Worm (Caenorhabditis elegans) whole organism, L4 larva: ENCODE measurements around the gene gtf-2E2.

Source experiments
- D1046.2 ChIP-seq: fragments of 200-800 bp; sonication (Bioruptor generic); IDR thresholded peaks from 2 replicates; pipeline ENCODE4 v1.3.6; 2022; ENCODE audit warnings: missing genetic modification characterization, missing compliant biosample characterization
- F10B5.3 ChIP-seq: sonication (generic microtip); optimal IDR thresholded peaks from 2 replicates; lab custom pipeline; 2016; ENCODE audit warnings: mild to moderate bottlenecking, missing genetic modification characterization, missing compliant biosample characterization
- F26F4.8 ChIP-seq: fragments of 200-800 bp; sonication (Bioruptor generic); conservative IDR thresholded peaks from 2 replicates; pipeline ENCODE4 v1.3.6; 2022; ENCODE audit warnings: missing genetic modification characterization, missing compliant biosample characterization
- F37D6.2 ChIP-seq: sonication (generic microtip); optimal IDR thresholded peaks from 2 replicates; lab custom pipeline; 2016; ENCODE audit warnings: mild to moderate bottlenecking, missing genetic modification characterization, missing compliant biosample characterization
- T26A8.4 ChIP-seq: fragments of 200-800 bp; sonication (Bioruptor generic); IDR thresholded peaks from 2 replicates; pipeline ENCODE4 v1.3.6; 2022; ENCODE audit warnings: missing genetic modification characterization, missing compliant biosample characterization
- Y105C5A.15 ChIP-seq: fragments of 200-800 bp; sonication (Bioruptor generic); IDR thresholded peaks from 2 replicates; pipeline ENCODE4 v1.3.6; 2022; ENCODE audit warnings: missing genetic modification characterization, missing compliant biosample characterization
- Y5F2A.4 ChIP-seq: fragments of 200-800 bp; sonication (Bioruptor generic); optimal IDR thresholded peaks from 2 replicates; lab custom pipeline; 2018; ENCODE audit warnings: mild to moderate bottlenecking, missing genetic modification characterization, missing compliant biosample characterization
- Y75B8A.6 ChIP-seq: fragments of 200-800 bp; sonication (Bioruptor generic); IDR thresholded peaks from 2 replicates; pipeline ENCODE4 v1.3.6; 2022; ENCODE audit warnings: missing genetic modification reagents, missing genetic modification characterization, missing compliant biosample characterization
- ZK337.2 ChIP-seq: fragments of 200-800 bp; sonication (Bioruptor generic); IDR thresholded peaks from 2 replicates; pipeline ENCODE4 v1.3.6; 2022; ENCODE audit warnings: missing genetic modification reagents, missing genetic modification characterization, missing compliant biosample characterization
- aha-1 ChIP-seq: fragments of 150-350 bp; peaks from one replicate; lab custom pipeline; 2014; ENCODE audit warnings: missing biosample characterization, missing genetic modification characterization
- attf-4 ChIP-seq: sonication (generic microtip); optimal IDR thresholded peaks from 3 replicates; lab custom pipeline; 2017; ENCODE audit warnings: missing biosample characterization, missing genetic modification characterization
- ceh-28 ChIP-seq: fragments of 150-350 bp; optimal IDR thresholded peaks from 2 replicates; lab custom pipeline; 2014; ENCODE audit warnings: missing biosample characterization, missing genetic modification reagents, missing genetic modification characterization
- ceh-32 ChIP-seq: sonication (generic microtip); optimal IDR thresholded peaks from 2 replicates; lab custom pipeline; 2016; ENCODE audit warnings: mild to moderate bottlenecking, missing genetic modification characterization, missing compliant biosample characterization; ENCODE audit not compliant: poor library complexity
- cey-2 ChIP-seq: sonication (generic microtip); optimal IDR thresholded peaks from 3 replicates; lab custom pipeline; 2017; ENCODE audit warnings: missing genetic modification characterization, mild to moderate bottlenecking, missing compliant biosample characterization, antibody characterized with exemption, borderline replicate concordance; ENCODE audit not compliant: insufficient read depth
- daf-12 ChIP-seq: fragments of 150-350 bp; optimal IDR thresholded peaks from 2 replicates; lab custom pipeline; 2014; ENCODE audit warnings: missing biosample characterization, missing genetic modification reagents, missing genetic modification characterization
- daf-16 ChIP-seq, 3 experiments: sonication (generic microtip); optimal IDR thresholded peaks; 2 replicates each; lab custom pipeline; 2016 to 2017; ENCODE audit warnings: missing genetic modification characterization in 3 of 3, missing genetic modification reagents in 3 of 3, mild to moderate bottlenecking in 2 of 3, missing compliant biosample characterization in 2 of 3, missing biosample characterization in 1 of 3, moderate library complexity in 1 of 3
- daf-8 ChIP-seq: fragments of 200-800 bp; sonication (Bioruptor generic); IDR thresholded peaks from 2 replicates; pipeline ENCODE4 v1.3.6; 2022; ENCODE audit warnings: missing genetic modification characterization, missing compliant biosample characterization
- dmd-8 ChIP-seq: fragments of 200-800 bp; sonication (Bioruptor generic); IDR thresholded peaks from 2 replicates; pipeline ENCODE4 v1.3.6; 2022; ENCODE audit warnings: missing genetic modification characterization, missing compliant biosample characterization
- dpl-1 ChIP-seq: fragments of 150-350 bp; optimal IDR thresholded peaks from 2 replicates; lab custom pipeline; 2014; ENCODE audit warnings: missing biosample characterization, missing genetic modification reagents, missing genetic modification characterization
- dve-1 ChIP-seq: sonication (generic microtip); optimal IDR thresholded peaks from 2 replicates; lab custom pipeline; 2017; ENCODE audit warnings: antibody characterized with exemption, mild to moderate bottlenecking, missing genetic modification characterization, missing compliant biosample characterization; ENCODE audit not compliant: insufficient read depth
- egl-43 ChIP-seq: fragments of 200-800 bp; sonication (Bioruptor generic); IDR thresholded peaks from 2 replicates; pipeline ENCODE4 v1.3.6; 2022; ENCODE audit warnings: missing genetic modification reagents, missing genetic modification characterization, missing compliant biosample characterization
- fkh-10 ChIP-seq: fragments of 150-350 bp; optimal IDR thresholded peaks from 2 replicates; lab custom pipeline; 2014; ENCODE audit warnings: missing biosample characterization, missing genetic modification reagents, missing genetic modification characterization
- hlh-11 ChIP-seq: fragments of 200-800 bp; sonication (Bioruptor generic); optimal IDR thresholded peaks from 2 replicates; lab custom pipeline; 2018; ENCODE audit warnings: mild to moderate bottlenecking, missing genetic modification characterization, missing compliant biosample characterization
- hlh-30 ChIP-seq: sonication (generic microtip); optimal IDR thresholded peaks from 2 replicates; lab custom pipeline; 2017; ENCODE audit warnings: antibody characterized with exemption, mild to moderate bottlenecking, missing genetic modification characterization, missing compliant biosample characterization; ENCODE audit not compliant: insufficient read depth
- jun-1 ChIP-seq: fragments of 150-350 bp; optimal IDR thresholded peaks from 2 replicates; lab custom pipeline; 2014; ENCODE audit warnings: missing biosample characterization, missing genetic modification reagents, missing genetic modification characterization
- lin-1 ChIP-seq: fragments of 200-800 bp; sonication (Bioruptor generic); IDR thresholded peaks from 2 replicates; pipeline ENCODE4 v1.3.6; 2022; ENCODE audit warnings: missing genetic modification reagents, missing genetic modification characterization, missing compliant biosample characterization
- lin-15B ChIP-seq: fragments of 150-350 bp; sonication (generic microtip); optimal IDR thresholded peaks from 3 replicates; lab custom pipeline; 2014; ENCODE audit warnings: missing biosample characterization, missing genetic modification characterization
- lir-3 ChIP-seq: sonication (generic microtip); optimal IDR thresholded peaks from 2 replicates; lab custom pipeline; 2016; ENCODE audit warnings: mild to moderate bottlenecking, missing genetic modification characterization, missing compliant biosample characterization
- lsy-2 ChIP-seq, 2 experiments: fragments of 150-350 bp in 1 of 2; sonication (generic microtip) in 1 of 2; optimal IDR thresholded peaks; 2 replicates each; lab custom pipeline; 2014 to 2017; ENCODE audit warnings: missing biosample characterization in 2 of 2, missing genetic modification characterization in 2 of 2
- mdt-29 ChIP-seq: fragments of 200-800 bp; sonication (Bioruptor generic); IDR thresholded peaks from 2 replicates; pipeline ENCODE4 v1.3.6; 2022; ENCODE audit warnings: missing genetic modification reagents, missing genetic modification characterization, missing compliant biosample characterization
- mep-1 ChIP-seq: fragments of 150-350 bp; sonication (generic microtip); optimal IDR thresholded peaks from 3 replicates; lab custom pipeline; 2014; ENCODE audit warnings: missing biosample characterization, missing genetic modification characterization
- mes-2 ChIP-seq: sonication (generic microtip); optimal IDR thresholded peaks from 2 replicates; lab custom pipeline; 2016; ENCODE audit warnings: missing genotype, mild to moderate bottlenecking, missing genetic modification characterization, missing compliant biosample characterization; ENCODE audit not compliant: poor library complexity, severe bottlenecking
- mxl-2 ChIP-seq: fragments of 200-800 bp; sonication (Bioruptor generic); conservative IDR thresholded peaks from 2 replicates; pipeline ENCODE4 v1.3.6; 2022; ENCODE audit warnings: missing genetic modification reagents, missing genetic modification characterization, missing compliant biosample characterization
- nhr-102 ChIP-seq: sonication (generic microtip); optimal IDR thresholded peaks from 2 replicates; lab custom pipeline; 2016; ENCODE audit warnings: mild to moderate bottlenecking, missing genetic modification characterization, moderate library complexity, missing compliant biosample characterization
- nhr-28 ChIP-seq: fragments of 150-350 bp; optimal IDR thresholded peaks from 2 replicates; lab custom pipeline; 2014; ENCODE audit warnings: missing biosample characterization, missing genetic modification characterization
- nhr-48 ChIP-seq: sonication (generic microtip); optimal IDR thresholded peaks from 2 replicates; lab custom pipeline; 2016; ENCODE audit warnings: mild to moderate bottlenecking, missing genetic modification characterization, missing compliant biosample characterization
- nhr-6 ChIP-seq: fragments of 150-350 bp; optimal IDR thresholded peaks from 2 replicates; lab custom pipeline; 2014; ENCODE audit warnings: missing biosample characterization, missing genetic modification characterization
- nhr-76 ChIP-seq: fragments of 150-350 bp; optimal IDR thresholded peaks from 2 replicates; lab custom pipeline; 2014; ENCODE audit warnings: missing biosample characterization, missing genetic modification characterization
- snpc-1.2 ChIP-seq: fragments of 200-800 bp; sonication (Bioruptor generic); IDR thresholded peaks from 2 replicates; pipeline ENCODE4 v1.3.6; 2022; ENCODE audit warnings: missing genetic modification reagents, missing genetic modification characterization, missing compliant biosample characterization
- spr-1 ChIP-seq: sonication (generic microtip); optimal IDR thresholded peaks from 2 replicates; lab custom pipeline; 2016; ENCODE audit warnings: mild to moderate bottlenecking, missing genetic modification characterization, missing compliant biosample characterization
- tra-1 ChIP-seq: fragments of 200-800 bp; sonication (Bioruptor generic); IDR thresholded peaks from 2 replicates; pipeline ENCODE4 v1.3.6; 2022; ENCODE audit warnings: missing genetic modification reagents, missing genetic modification characterization, missing compliant biosample characterization
- unc-62 ChIP-seq, 3 experiments: fragments of 150-350 bp in 1 of 3; sonication (generic microtip); optimal IDR thresholded peaks in 2 of 3; peaks in 1 of 3; 1 replicate in 1 of 3; 2 replicates in 2 of 3; lab custom pipeline; 2014 to 2017; ENCODE audit warnings: missing biosample characterization in 3 of 3, missing genetic modification characterization in 3 of 3, missing genetic modification reagents in 3 of 3, missing genotype in 1 of 3
- zfp-2 ChIP-seq: sonication (generic microtip); optimal IDR thresholded peaks from 2 replicates; lab custom pipeline; 2016; ENCODE audit warnings: mild to moderate bottlenecking, missing genetic modification characterization, missing compliant biosample characterization
- ztf-11 ChIP-seq: fragments of 150-350 bp; optimal IDR thresholded peaks from 2 replicates; lab custom pipeline; 2014; ENCODE audit warnings: missing biosample characterization, missing genetic modification characterization

The gtf-2E2 gene

DNA sequence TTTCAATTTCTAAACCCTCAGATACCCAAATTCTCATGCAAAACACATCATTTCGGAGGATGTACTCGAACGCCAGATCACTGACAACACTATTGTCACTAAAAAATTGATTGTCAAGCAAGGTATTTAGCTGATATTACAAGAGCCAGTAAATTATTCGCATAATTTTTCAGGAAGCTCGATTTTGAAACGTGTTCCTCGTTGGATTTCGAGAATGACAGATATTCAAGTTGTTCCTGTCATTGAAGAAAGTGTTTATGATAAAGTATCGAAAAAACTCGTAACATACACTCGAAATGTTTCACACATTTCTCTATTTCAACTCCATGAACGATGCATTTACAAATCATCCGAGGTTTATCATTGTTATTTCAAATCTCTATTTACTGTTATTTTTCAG, 46.5 kb downstream of the gtf-2E2 start:
- no peak for TF ChIP-seq snpc-1.2 (GFP tag; lab: Robert Waterston, UW)
- no peak for TF ChIP-seq lir-3 (tag; lab: Kevin White, UChicago)
- TF ChIP-seq cey-2 (tag; lab: Kevin White, UChicago) = no peak
- TF ChIP-seq, all 104 proteins: peak for 0

DNA sequence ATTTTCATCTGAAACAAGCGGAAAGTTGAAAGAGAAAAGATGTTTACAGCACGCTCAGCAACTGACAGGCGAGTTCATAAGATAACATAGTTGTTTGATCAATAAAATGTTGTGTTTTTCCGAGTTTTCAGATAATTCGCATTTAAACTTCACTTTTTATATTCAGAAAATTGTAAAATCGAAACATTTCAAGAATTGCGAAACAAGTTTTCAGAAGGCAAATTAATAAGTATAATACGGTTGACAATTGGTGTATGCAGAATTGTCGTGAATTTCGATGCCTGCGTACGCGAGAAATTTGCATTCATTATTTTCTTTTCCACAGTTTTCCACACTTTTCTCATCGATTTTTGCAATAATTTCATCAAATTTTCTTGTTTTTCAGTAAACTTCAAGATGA, 47.0 kb downstream of the gtf-2E2 start, which contains the start of the genes ooc-3 and B0334.4:
TSS of gene ooc-3 (minus strand) at position 15 of the 400 bp plus-strand sequence.
TSS of gene B0334.4 (plus strand) at position 386 of the 400 bp plus-strand sequence.
- TF ChIP-seq nhr-6 (no peak), Y105C5A.15 (no peak), ZK337.2 (GFP tag; lab: Robert Waterston, UW) (no peak), hlh-11 (tag; lab: Kevin White, UChicago) (no peak), mes-2 (tag; lab: Kevin White, UChicago) (peak; percentile 26), spr-1 (tag; lab: Kevin White, UChicago) (no peak), egl-43 (GFP tag; lab: Robert Waterston, UW) (no peak), ztf-11 (tag; lab: Kevin White, UChicago) (no peak), nhr-76 (tag; lab: Kevin White, UChicago) (no peak), F10B5.3 (tag; lab: Kevin White, UChicago) (no peak), mep-1 (no peak), mxl-2 (GFP tag; lab: Robert Waterston, UW) (no peak), Y75B8A.6 (no peak), ceh-32 (tag; lab: Kevin White, UChicago) (no peak), snpc-1.2 (GFP tag; lab: Robert Waterston, UW) (no peak), F26F4.8 (GFP tag; lab: Robert Waterston, UW) (no peak), Y5F2A.4 (no peak), mdt-29 (GFP tag; lab: Robert Waterston, UW) (no peak), nhr-102 (tag; lab: Kevin White, UChicago) (no peak), dpl-1 (GFP tag; lab: Kevin White, UChicago) (peak; percentile 42), dve-1 (tag; lab: Kevin White, UChicago) (no peak), lsy-2 (tag; optimal IDR thresholded peaks at IDR 0.05; lab: Kevin White, UChicago) (peak in 1 of 2 experiments; percentile 94), daf-16 (GFP tag; optimal IDR thresholded peaks at IDR 0.05; lab: Kevin White, UChicago) (no peak), daf-16 (tag; optimal IDR thresholded peaks at IDR 0.05; lab: Kevin White, UChicago) (peak; percentile 64), T26A8.4 (no peak), daf-8 (GFP tag; lab: Robert Waterston, UW) (no peak), attf-4 (tag; lab: Kevin White, UChicago) (no peak), hlh-30 (tag; lab: Kevin White, UChicago) (peak; percentile 7), daf-12 (tag; lab: Kevin White, UChicago) (no peak), dmd-8 (GFP tag; lab: Robert Waterston, UW) (no peak), ceh-28 (tag; lab: Kevin White, UChicago) (no peak), unc-62 (GFP tag; optimal IDR thresholded peaks at IDR 0.05 in 1 of 2; lab: Kevin White, UChicago) (no peak), unc-62 (tag; optimal IDR thresholded peaks at IDR 0.05; lab: Kevin White, UChicago) (no peak), aha-1 (tag; lab: Kevin White, UChicago) (no peak), nhr-48 (no peak), zfp-2 (tag; lab: Kevin White, UChicago) (no peak), lin-15B (tag; lab: Kevin White, UChicago) (no peak), fkh-10 (GFP tag; lab: Kevin White, UChicago) (no peak), tra-1 (GFP tag; lab: Robert Waterston, UW) (no peak), lir-3 (tag; lab: Kevin White, UChicago) (no peak), jun-1 (tag; lab: Kevin White, UChicago) (no peak), D1046.2 (GFP tag; lab: Robert Waterston, UW) (no peak), lin-1 (GFP tag; lab: Robert Waterston, UW) (no peak), nhr-28 (no peak), F37D6.2 (tag; lab: Kevin White, UChicago) (no peak)
- TF ChIP-seq, all 104 proteins: peak for 5
